Fruit fly (Drosophila melanogaster) whole organism, prepupa: ENCODE measurements around the gene ru.
A peak's percentile ranks its signal among the peaks of the same experiment; 100 is the strongest.

Experiments used
- CG6854 ChIP-seq: fragments of 200-800 bp; sonication (Bioruptor generic); optimal IDR thresholded peaks from 2 replicates; lab custom pipeline; 2017; ENCODE audit warnings: missing biosample characterization, mild to moderate bottlenecking, missing genetic modification characterization
- OdsH ChIP-seq: fragments of 200-800 bp; sonication (Bioruptor generic); optimal IDR thresholded peaks from 3 replicates; lab custom pipeline; 2016; ENCODE audit warnings: missing biosample characterization, missing genetic modification characterization

- TF ChIP-seq CG6854 (GFP tag; lab: Kevin White, UChicago) (peak; percentile 36), OdsH (GFP tag; lab: Kevin White, UChicago) (peak; percentile 74)
Observed at dm6 chr3L:1378862-1379543, 8.6 kb downstream of the ru start.
